Fruit fly (Drosophila melanogaster): ENCODE measurements around the gene CG6793.

CG6793 gene

DNA sequence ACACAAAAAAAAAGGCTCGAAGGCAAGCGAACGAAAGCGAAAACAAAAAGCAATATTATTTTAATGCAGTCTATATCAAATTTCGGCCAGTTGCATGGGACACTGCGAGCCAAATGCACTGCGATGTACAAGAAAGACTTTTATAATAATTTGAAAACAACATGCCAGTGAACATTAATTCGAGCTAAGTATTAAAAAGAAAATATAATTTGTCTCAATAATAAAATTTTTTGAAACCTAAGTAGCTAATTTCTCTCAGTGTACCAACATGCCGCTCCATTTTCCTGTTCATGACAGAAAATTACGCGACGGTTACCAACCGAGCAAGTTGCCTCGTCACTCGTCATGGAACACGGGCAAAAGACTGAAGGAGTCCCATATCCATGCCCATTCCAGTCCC lies 35.2 kb downstream of the CG6793 start (continued):
- TF ChIP-seq Atf-2 (GFP tag; optimal IDR thresholded peaks at IDR 0.05): peak; percentile 57
- no peak for TF ChIP-seq Dp (GFP tag; optimal IDR thresholded peaks at IDR 0.05)
- TF ChIP-seq grau (tag; optimal IDR thresholded peaks at IDR 0.05): peak; percentile 52
- TF ChIP-seq MESR4 (GFP tag; optimal IDR thresholded peaks at IDR 0.05): no peak
- TF ChIP-seq CG12659 (GFP tag; optimal IDR thresholded peaks at IDR 0.05): peak; percentile 50
- TF ChIP-seq CG13775 (GFP tag; optimal IDR thresholded peaks at IDR 0.05): peak; percentile 69
- peak; percentile 10 for TF ChIP-seq CG3281 (GFP tag; optimal IDR thresholded peaks at IDR 0.05)
- TF ChIP-seq CG14441 (GFP tag; IDR thresholded peaks at IDR 0.05): peak; percentile 49; the same call in 1 of the 2 replicates
- TF ChIP-seq CG33213 (GFP tag; optimal IDR thresholded peaks at IDR 0.05): no peak
- TF ChIP-seq Oaz (GFP tag; IDR thresholded peaks at IDR 0.05): no peak
- no peak for TF ChIP-seq gcm (GFP tag; optimal IDR thresholded peaks at IDR 0.05)
- TF ChIP-seq Med (GFP tag): peak; percentile 66
- peak; percentile 47 for TF ChIP-seq cato (GFP tag; optimal IDR thresholded peaks at IDR 0.05; ENCODE audit: borderline replicate concordance)
- no peak for TF ChIP-seq E2f2 (GFP tag; IDR thresholded peaks at IDR 0.05)
- TF ChIP-seq bab2 (GFP tag; optimal IDR thresholded peaks at IDR 0.05): peak; percentile 55
- TF ChIP-seq Mad (GFP tag; optimal IDR thresholded peaks at IDR 0.05): peak; percentile 51
- peak; percentile 28 for TF ChIP-seq CG2120 (GFP tag; optimal IDR thresholded peaks at IDR 0.05)
- TF ChIP-seq CG8281 (tag; optimal IDR thresholded peaks at IDR 0.05): no peak
- TF ChIP-seq amos (GFP tag; IDR thresholded peaks at IDR 0.05; ENCODE audit: partially characterized antibody): no peak
- TF ChIP-seq NK7.1 (GFP tag; optimal IDR thresholded peaks at IDR 0.05): no peak
- TF ChIP-seq usp (GFP tag; optimal IDR thresholded peaks at IDR 0.05): no peak
- peak; percentile 22 for TF ChIP-seq psq (GFP tag; optimal IDR thresholded peaks at IDR 0.05)
- TF ChIP-seq H15 (GFP tag; IDR thresholded peaks at IDR 0.05): 0 out of 3 replicates have a peak, but pooled peaks have one; percentile 43
- TF ChIP-seq Dref (GFP tag; IDR thresholded peaks at IDR 0.05): no peak
- peak; percentile 69 for TF ChIP-seq Ptx1 (GFP tag; IDR thresholded peaks at IDR 0.05)
- peak; percentile 39 for TF ChIP-seq CG16863 (GFP tag; optimal IDR thresholded peaks at IDR 0.05)
- TF ChIP-seq croc (GFP tag; conservative IDR thresholded peaks at IDR 0.05): peak; percentile 52; the same call in 2 of the 3 replicates
- peak; percentile 39 for TF ChIP-seq lbe (GFP tag; optimal IDR thresholded peaks at IDR 0.05)
- TF ChIP-seq Nf-YA (GFP tag; IDR thresholded peaks at IDR 0.05): no peak
- peak; percentile 22 for TF ChIP-seq CG17802 (tag; optimal IDR thresholded peaks at IDR 0.05)
- TF ChIP-seq CG7271 (tag; optimal IDR thresholded peaks at IDR 0.05): no peak
- TF ChIP-seq sima (GFP tag; optimal IDR thresholded peaks at IDR 0.05): no peak
- peak; percentile 58 for TF ChIP-seq CG7556 (GFP tag; optimal IDR thresholded peaks at IDR 0.05)
- TF ChIP-seq Jarid2 (GFP tag; optimal IDR thresholded peaks at IDR 0.05): no peak
- peak; percentile 62; the same call in 1 of the 3 replicates for TF ChIP-seq so (GFP tag; IDR thresholded peaks at IDR 0.05)
- TF ChIP-seq zf30C (GFP tag; optimal IDR thresholded peaks at IDR 0.05): peak; percentile 92
- peak; percentile 67 for TF ChIP-seq CG6689 (GFP tag; IDR thresholded peaks at IDR 0.05)
- TF ChIP-seq crol (GFP tag; IDR thresholded peaks at IDR 0.05): no peak
- peak; percentile 6 for TF ChIP-seq CG12219 (GFP tag; optimal IDR thresholded peaks at IDR 0.05)
- peak; percentile 6 for TF ChIP-seq org-1 (GFP tag; optimal IDR thresholded peaks at IDR 0.05)
- no peak for TF ChIP-seq exex (tag; optimal IDR thresholded peaks at IDR 0.05)
- no peak for TF ChIP-seq Ravus (GFP tag; IDR thresholded peaks at IDR 0.05)
- peak; percentile 55 for TF ChIP-seq lmd (GFP tag; IDR thresholded peaks at IDR 0.05)
- TF ChIP-seq p53 (GFP tag; optimal IDR thresholded peaks at IDR 0.05): no peak
- TF ChIP-seq gce (GFP tag; IDR thresholded peaks at IDR 0.05): 0 out of 3 replicates have a peak, but pooled peaks have one; percentile 39
- peak; percentile 47 for TF ChIP-seq CG15601 (tag; optimal IDR thresholded peaks at IDR 0.05)
- TF ChIP-seq schlank (tag; optimal IDR thresholded peaks at IDR 0.05): no peak
- TF ChIP-seq row (GFP tag; IDR thresholded peaks at IDR 0.05): peak; percentile 77
- TF ChIP-seq CG10543 (GFP tag; optimal IDR thresholded peaks at IDR 0.05): no peak
- peak; percentile 39 to 40 for TF ChIP-seq dpn (GFP tag; optimal IDR thresholded peaks at IDR 0.05)
- peak; percentile 22 for TF ChIP-seq CG18599 (GFP tag; optimal IDR thresholded peaks at IDR 0.05)
